Fruit fly (Drosophila melanogaster): Measurements from ENCODE around the gene CG44476.

CG44476 gene

dm6 chr2L:18112435-18112834 is 544 bp downstream of the CG44476 start:
- TF ChIP-seq CTCF (optimal IDR thresholded peaks at IDR 0.05) (no peak), CG8478 (optimal IDR thresholded peaks at IDR 0.05) (no peak)

dm6 chr2L:18096268-18096667 is 16.7 kb downstream of the CG44476 start, which contains the start of gene Slc25A46b:
Slc25A46b (plus strand) TSS chr2L:18096568.
- no peak for TF ChIP-seq CG8478 (optimal IDR thresholded peaks at IDR 0.05)
- TF ChIP-seq CTCF (optimal IDR thresholded peaks at IDR 0.05), result no peak

DNA sequence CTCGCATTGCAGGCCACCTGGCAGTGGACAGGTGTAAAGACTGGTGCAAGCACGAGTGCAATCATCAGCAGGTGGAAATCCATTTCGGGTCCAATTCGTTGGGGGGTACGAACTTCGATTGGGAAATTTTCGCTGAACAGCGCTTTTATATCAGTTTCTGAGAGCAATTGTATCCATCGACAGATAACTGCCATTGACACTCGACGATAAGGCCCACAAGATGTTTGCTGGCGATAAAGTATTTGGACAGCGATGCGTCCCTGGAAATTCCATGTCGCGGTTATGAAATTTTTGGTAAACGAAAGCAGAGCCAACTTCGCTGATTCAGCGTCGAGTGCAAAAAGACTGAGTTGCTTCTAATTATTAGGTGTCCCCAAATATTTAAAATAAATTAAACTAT is 20.8 kb downstream of the CG44476 start, which contains the start of gene CG15153:
Gene CG15153, minus strand, starts transcription at position 101 of the 400 bp plus-strand sequence.
- TF ChIP-seq CTCF (optimal IDR thresholded peaks at IDR 0.05) (no peak), CG8478 (optimal IDR thresholded peaks at IDR 0.05) (no peak)

dm6 chr2L:18091705-18092104 is 21.3 kb downstream of the CG44476 start:
- TF ChIP-seq CG8478 (optimal IDR thresholded peaks at IDR 0.05) (no peak), CTCF (optimal IDR thresholded peaks at IDR 0.05) (no peak)

dm6 chr2L:18083956-18084355 is 29.0 kb downstream of the CG44476 start, which contains the start of gene CG31741:
CG31741 (plus strand) TSS chr2L:18084256.
- no peak for TF ChIP-seq CG8478 (optimal IDR thresholded peaks at IDR 0.05)
- TF ChIP-seq CTCF (optimal IDR thresholded peaks at IDR 0.05), result no peak

dm6 chr2L:18081328-18081727 is 31.7 kb downstream of the CG44476 start, which contains the start of gene ninaD:
ninaD (plus strand) TSS chr2L:18081628.
- no peak for TF ChIP-seq CTCF (optimal IDR thresholded peaks at IDR 0.05)
- no peak for TF ChIP-seq CG8478 (optimal IDR thresholded peaks at IDR 0.05)

- TF ChIP-seq CG8478 (optimal IDR thresholded peaks at IDR 0.05) (no peak), CTCF (optimal IDR thresholded peaks at IDR 0.05) (no peak)
Observed at dm6 chr2L:18077969-18078368, 35.0 kb downstream of the CG44476 start, which contains the start of gene Arr1. Arr1 (plus strand) TSS chr2L:18078269.

DNA sequence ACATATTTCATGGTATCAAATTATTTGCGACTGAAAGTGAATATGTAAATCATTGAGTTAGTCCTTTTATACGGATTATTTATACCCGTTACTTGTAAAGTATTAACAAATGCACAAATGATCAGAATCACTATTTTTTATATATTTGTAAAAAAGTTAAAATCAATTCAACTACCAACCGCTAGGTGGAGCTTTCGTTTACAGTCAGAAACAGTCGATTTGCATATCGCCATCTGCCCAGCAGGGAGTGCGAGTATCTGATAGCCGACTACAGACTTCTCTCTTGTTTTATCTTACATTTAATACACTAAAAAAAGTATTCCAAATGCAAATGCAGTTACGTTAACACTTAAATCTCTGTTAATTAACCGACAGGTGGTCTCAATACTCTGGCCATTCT is 45.7 kb downstream of the CG44476 start:
- TF ChIP-seq CTCF (optimal IDR thresholded peaks at IDR 0.05) (peak; percentile 12 to 53), CG8478 (optimal IDR thresholded peaks at IDR 0.05) (no peak)
